Worm (Caenorhabditis elegans): ENCODE results near the gene gos-28.

gos-28 gene

DNA sequence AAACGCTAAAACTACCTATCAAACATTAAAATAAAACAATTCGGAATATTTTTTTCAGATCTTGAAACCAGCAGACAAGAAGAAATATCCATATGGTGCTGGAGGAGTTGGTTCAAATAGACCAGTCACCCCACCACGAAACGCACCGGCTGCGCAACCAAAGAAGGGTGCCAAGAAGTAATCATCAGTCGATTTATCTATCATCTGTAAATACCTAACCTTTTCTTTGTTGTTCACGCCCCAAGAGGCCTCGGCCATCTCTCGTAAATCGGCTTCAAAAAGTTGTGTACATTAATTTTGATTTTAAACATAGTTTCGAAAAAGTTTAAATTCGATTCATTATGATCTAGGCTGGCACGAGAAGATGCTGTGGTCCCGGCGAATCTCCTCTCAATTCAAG is 11.0 kb downstream of the gos-28 start:
- TF ChIP-seq W03F9.2 (tag; optimal IDR thresholded peaks at IDR 0.05), result no peak
- TF ChIP-seq him-1 (tag; optimal IDR thresholded peaks at IDR 0.05), result no peak
- no peak for TF ChIP-seq dao-5 (tag; optimal IDR thresholded peaks at IDR 0.05)

DNA sequence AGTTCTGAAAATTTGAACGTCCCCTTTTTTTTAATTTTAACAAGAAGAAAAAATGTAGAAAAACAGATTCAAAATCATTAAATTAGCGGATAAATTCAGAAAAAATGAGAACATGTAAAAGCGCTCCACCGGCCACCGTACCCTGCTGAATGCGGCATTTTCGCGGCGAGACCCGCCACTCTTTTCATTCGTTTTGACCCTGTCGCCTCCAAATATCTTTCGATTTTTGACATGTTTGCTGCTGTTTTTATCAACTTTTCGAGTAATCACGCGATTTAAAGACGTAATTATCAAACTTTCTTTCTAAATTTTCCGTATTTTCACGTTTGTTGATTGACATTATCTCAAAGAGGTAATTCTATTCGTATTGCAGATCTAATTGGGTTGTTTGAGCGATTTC is 12.8 kb downstream of the gos-28 start, which contains the start of gene gsp-2:
gsp-2 (plus strand) TSS at position 374 of the 400 bp plus-strand sequence.
- TF ChIP-seq W03F9.2 (tag; optimal IDR thresholded peaks at IDR 0.05), result peak; percentile 85
- no peak for TF ChIP-seq dao-5 (tag; optimal IDR thresholded peaks at IDR 0.05)

DNA sequence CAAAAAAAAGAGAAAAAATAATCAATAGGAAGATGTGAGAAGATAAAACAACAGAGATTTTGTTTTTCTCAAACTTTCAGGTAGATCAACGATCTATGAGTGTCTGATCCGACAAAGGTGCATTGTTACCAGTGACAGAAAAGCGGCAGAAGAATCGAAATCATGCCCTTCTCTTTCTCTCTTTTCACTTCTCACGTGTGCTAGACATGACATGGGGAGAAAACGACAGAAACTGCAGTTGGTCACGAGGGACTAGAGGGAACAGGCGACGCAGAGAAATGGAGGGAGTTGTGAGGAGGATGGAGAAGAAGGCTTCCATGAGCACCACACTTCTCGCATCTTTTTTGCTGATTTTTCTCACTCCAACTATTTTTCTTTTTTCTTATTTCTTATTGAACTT is 13.8 kb downstream of the gos-28 start, which contains the start of gene F56C9.10:
F56C9.10 (minus strand) TSS at position 97 of the 400 bp plus-strand sequence.
- peak; percentile 85 for TF ChIP-seq W03F9.2 (tag; optimal IDR thresholded peaks at IDR 0.05)
- no peak for TF ChIP-seq dao-5 (tag; optimal IDR thresholded peaks at IDR 0.05)

DNA sequence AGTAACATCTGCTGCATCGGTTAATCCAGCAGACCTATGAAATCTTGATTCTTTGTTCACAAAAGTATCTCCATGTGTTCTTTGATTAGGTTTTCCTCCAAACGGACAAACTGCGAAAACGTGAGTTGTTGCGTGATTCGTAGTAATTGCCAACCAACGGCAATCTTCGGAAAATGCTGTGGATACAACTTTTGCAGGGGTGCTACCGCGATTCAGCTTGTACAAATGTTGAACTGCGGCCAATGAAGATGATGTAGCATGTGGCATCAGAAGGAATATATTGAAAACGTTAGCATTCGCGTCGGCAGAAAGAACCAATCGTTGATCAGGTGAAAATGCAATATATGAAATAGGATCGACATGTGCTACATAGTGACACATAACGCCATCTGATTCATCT is 17.3 kb downstream of the gos-28 start:
- TF ChIP-seq dao-5 (tag; optimal IDR thresholded peaks at IDR 0.05) (no peak), W03F9.2 (tag; optimal IDR thresholded peaks at IDR 0.05) (no peak), him-1 (tag; optimal IDR thresholded peaks at IDR 0.05) (no peak)

DNA sequence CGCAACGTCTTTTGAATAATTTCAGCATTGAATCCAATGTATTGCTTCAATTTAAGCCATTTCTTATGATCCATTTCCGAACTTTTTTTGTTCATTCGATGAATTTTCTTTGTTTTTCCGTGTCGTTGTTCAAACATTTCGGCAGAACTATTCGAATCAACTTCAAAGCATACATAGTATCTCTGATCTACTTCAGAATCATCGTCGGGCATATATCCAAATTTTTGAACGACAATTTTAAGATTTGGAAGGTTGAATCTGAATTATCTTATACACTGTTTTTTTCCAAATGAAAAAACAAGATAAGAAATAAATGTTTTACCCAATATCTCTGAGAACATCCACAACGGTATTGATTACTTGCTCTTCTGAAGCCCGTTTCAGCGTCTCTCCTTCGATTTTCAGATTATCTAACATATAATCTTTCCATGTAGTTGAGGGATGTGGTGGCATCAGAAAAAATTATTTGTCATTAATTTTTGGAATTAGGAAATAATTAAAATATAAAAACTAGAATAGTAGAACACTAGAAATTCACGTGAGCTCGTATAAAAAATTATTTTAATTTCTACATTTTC is 19.7 kb downstream of the gos-28 start, which contains the start of gene lab-2:
lab-2 (minus strand) TSS at position 453 of the 578 bp plus-strand sequence.
- no peak for TF ChIP-seq him-1 (tag; optimal IDR thresholded peaks at IDR 0.05)
- TF ChIP-seq dao-5 (tag; optimal IDR thresholded peaks at IDR 0.05), result no peak
- no peak for TF ChIP-seq W03F9.2 (tag; optimal IDR thresholded peaks at IDR 0.05)

DNA sequence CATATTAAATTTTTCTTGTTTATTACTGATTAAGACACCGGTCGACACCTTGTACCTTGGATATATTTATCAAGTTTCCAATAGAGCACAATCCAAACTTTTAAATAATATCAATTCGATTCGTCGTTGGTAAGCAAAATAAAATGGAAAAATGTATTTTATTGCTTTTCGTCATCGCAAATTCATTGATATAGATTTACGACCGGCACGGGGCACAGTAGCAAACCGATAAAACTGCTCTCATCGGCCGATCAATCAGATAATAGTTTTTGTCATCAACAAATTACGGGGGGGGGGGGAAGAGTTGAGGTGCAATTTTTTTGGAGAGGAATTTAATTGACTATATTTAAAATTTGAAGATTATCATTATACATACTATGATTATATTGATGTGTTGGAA is 25.6 kb downstream of the gos-28 start:
- TF ChIP-seq him-1 (tag; optimal IDR thresholded peaks at IDR 0.05) (no peak), W03F9.2 (tag; optimal IDR thresholded peaks at IDR 0.05) (no peak), dao-5 (tag; optimal IDR thresholded peaks at IDR 0.05) (no peak)

DNA sequence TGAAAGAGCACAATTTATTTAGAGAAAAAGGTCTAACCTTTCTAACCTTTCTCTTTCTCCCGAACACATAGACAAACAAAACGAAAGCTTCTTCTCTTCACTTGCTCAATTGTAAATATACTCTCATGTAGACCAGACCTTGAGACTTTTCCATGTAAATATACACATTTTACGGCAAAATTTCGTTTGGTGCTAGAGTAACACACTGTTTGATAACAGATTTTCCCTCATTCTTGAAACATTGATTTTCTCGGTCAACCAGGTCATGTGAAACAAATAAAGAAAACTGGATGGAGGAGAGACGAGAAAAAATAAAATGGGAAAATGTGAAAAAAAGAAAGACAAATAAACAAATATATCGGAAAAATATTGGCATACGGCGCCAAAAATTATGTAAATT is 27.0 kb downstream of the gos-28 start:
- TF ChIP-seq him-1 (tag; optimal IDR thresholded peaks at IDR 0.05) (no peak), W03F9.2 (tag; optimal IDR thresholded peaks at IDR 0.05) (no peak), dao-5 (tag; optimal IDR thresholded peaks at IDR 0.05) (no peak)

DNA sequence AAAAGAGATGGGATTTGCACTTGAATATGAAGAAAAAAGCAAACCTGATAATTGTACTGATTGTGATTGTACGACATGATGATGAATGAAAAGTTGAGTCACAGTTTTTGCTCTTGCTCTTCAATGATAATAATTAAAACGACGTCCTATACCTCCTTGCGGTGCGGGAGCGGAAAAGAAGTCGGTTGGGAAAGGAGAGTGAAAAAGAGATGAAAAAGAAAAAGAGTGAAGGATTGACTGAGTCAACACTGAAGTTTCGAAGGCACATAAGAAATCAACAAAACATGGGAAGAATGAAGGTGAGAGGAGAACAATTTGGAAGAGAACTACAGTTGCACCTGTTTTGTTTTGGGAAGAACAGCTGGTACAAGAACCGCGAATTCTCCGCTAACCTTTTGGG is 29.6 kb downstream of the gos-28 start, which contains the start of gene F56C9.8:
F56C9.8 (minus strand) TSS at position 120 of the 400 bp plus-strand sequence.
- TF ChIP-seq dao-5 (tag; optimal IDR thresholded peaks at IDR 0.05), result no peak
- no peak for TF ChIP-seq him-1 (tag; optimal IDR thresholded peaks at IDR 0.05)
- no peak for TF ChIP-seq W03F9.2 (tag; optimal IDR thresholded peaks at IDR 0.05)

DNA sequence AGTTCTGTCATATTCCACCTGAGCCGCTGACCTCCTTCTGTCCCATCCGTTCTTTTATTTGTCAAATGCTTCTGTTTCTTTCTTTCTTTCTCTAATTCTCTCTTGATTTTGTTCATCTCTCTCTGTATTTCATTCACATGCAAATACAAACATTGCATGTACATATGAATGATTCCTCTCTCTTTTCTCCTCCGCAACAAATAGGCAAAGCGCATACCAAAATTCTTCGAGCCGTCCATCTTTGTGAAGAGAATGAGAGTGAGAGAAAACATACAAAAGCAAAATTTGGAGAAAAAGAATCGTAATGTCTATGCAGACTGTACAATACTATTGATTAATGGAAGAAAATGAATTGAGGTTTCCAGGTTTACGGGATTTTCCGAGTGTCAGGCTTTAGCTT is 31.6 kb downstream of the gos-28 start:
- TF ChIP-seq him-1 (tag; optimal IDR thresholded peaks at IDR 0.05) (no peak), W03F9.2 (tag; optimal IDR thresholded peaks at IDR 0.05) (no peak)

DNA sequence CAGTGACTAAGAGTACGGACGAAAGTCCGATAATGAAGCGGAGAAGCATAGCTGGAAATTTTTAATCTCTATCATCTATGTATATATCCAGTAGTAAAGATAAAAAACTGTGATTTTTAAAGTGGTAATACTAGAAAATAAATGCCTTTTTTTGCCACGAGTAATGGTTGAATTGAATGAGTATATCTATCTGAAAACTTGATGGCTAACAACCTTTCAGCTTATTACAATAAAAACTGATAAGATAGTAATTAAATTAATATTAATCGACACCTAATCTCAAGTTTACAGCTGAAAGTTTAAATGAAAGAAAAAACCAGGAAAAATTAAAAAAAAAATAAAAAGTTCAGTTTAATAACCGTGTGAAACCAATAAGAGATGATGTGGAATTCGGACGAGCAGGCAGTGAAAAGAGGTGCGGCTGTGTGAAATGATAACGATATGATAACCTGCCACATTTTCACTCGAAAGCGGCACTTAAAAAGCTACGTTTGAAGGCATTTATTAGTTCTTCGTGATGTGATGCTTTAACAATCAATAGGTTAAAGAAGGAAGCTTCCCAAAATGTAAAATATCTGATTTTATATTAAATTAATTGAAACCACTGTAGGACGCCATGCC is 33.9 kb downstream of the gos-28 start, which contains the start of gene nspg-6:
nspg-6 (minus strand) TSS at position 51 of the 621 bp plus-strand sequence.
- no peak for TF ChIP-seq him-1 (tag; optimal IDR thresholded peaks at IDR 0.05)
- TF ChIP-seq dao-5 (tag; optimal IDR thresholded peaks at IDR 0.05), result no peak
- no peak for TF ChIP-seq W03F9.2 (tag; optimal IDR thresholded peaks at IDR 0.05)

DNA sequence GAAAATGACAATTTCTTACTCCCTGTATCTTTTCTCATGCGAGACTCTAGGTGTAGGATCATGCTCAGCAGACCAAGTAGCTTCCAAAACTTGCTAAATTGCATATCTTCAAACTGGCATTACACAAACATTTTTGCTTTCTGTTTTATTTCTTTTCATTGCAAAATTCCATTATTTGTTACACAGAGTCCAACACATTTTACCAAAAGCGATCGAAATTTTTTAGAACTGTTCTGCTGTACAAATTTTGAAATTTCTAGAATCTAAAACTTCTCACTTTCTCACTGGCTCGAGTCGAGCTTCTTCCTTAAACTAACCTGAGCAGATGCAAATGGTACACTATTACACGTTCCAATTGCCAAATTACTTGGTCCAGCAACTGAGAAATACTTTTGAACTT is 34.5 kb downstream of the gos-28 start:
- TF ChIP-seq W03F9.2 (tag; optimal IDR thresholded peaks at IDR 0.05) (no peak), dao-5 (tag; optimal IDR thresholded peaks at IDR 0.05) (no peak), him-1 (tag; optimal IDR thresholded peaks at IDR 0.05) (no peak)

DNA sequence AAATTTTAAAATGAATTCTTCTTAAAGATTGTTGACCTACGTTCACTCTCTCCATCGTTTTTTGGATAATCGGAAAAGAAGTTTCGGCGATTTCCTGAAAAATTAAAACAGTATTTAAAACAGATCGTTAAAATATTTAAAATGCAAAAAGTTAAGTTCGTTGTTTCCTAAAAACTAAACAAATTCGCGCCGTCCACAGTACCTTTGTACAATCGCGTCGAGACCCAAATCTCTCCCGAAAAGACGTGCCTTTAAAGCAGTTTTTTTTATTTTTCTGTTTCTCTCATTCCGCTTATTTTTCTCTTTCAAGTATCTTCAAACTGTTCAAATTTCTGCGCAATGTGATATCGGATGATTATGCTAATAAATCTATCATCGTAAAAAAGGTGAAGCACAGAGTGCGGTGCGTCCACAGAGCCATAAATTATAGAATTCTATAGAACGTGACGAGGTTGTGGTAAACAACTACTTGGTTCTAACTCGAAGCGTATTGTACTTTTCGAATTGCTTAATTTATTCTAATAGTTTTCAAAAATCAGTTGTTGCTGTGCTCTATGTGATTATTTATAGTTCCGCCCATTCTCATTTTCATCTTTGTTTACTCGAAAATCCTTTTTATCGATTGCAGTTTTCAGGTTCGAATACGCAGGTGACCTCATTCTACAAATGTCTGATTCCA is 38.2 kb downstream of the gos-28 start, which contains the start of the genes F56C9.6 and F56C9.3:
F56C9.6 (minus strand) TSS at position 112 of the 679 bp plus-strand sequence.
F56C9.3 (plus strand) TSS at position 629 of the 679 bp plus-strand sequence.
- TF ChIP-seq W03F9.2 (tag; optimal IDR thresholded peaks at IDR 0.05) (no peak), him-1 (tag; optimal IDR thresholded peaks at IDR 0.05) (no peak), dao-5 (tag; optimal IDR thresholded peaks at IDR 0.05) (no peak)

DNA sequence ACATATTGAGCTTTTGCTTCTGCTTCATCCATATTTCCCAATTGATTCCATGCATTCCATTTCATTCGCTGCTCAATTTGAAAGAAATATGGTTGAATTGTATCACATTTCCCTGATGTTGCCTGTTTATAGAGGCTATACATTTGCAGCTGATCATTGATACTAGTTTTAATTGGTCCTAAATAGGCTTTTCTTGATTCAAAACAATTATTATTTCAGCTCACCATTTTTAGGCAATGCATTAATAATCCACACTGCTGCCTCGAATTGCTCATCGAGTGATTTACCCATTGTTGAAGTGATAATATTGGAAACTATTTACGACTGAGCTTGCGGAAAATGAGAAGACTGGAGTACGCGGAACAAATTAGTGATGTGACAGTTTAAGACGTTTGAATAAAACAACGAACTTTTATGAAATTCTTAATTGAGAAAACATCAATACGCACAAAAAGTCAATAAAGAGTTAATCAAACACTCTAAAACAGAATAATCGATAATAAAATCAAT is 40.3 kb downstream of the gos-28 start, which contains the start of gene acbp-4:
acbp-4 (minus strand) TSS at position 510 of the 510 bp plus-strand sequence.
- TF ChIP-seq W03F9.2 (tag; optimal IDR thresholded peaks at IDR 0.05) (no peak), dao-5 (tag; optimal IDR thresholded peaks at IDR 0.05) (no peak), him-1 (tag; optimal IDR thresholded peaks at IDR 0.05) (no peak)

DNA sequence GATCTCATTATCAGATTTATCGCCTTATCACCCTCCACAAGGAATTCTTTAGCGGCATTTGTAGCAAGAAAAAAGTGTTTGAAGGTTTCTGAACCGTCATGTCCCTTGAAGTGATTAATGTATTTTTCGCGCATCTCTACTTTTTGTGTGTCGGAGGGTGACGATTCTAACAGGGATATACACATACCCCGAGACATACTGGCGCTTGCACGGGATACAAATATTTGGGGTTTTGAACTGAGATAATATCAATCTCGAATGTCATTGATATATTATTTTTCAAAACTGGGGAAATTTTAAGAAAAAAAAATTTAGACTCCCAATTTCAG is 43.4 kb downstream of the gos-28 start:
- TF ChIP-seq him-1 (tag; optimal IDR thresholded peaks at IDR 0.05) (no peak), W03F9.2 (tag; optimal IDR thresholded peaks at IDR 0.05) (no peak)

All from whole organism, L4/young adult.